Worm (Caenorhabditis elegans): ENCODE data around the gene T05A7.1.

T05A7.1 gene

DNA sequence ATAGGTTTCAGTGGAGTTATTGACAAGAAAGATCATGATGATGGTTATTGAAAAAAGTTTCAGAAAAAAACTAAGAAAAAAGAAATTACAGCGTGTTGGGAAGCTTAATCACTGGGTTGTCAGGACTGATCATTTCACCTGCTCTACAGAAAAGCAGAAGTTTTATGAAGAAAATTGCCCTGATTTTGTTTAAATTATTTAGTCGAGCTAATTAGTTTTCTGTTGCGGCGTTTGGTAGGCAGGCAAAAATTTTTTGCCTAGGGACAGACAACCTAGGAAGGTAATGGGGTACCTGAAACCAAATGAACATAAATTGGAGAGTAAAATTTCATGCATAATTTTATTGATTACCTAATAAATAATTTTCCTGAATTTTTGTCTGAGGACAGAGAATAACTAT, 5.7 kb downstream of the T05A7.1 start, which contains the start of gene sre-40:
TSS of gene sre-40 (minus strand) at position 101 of the 400 bp plus-strand sequence.
- TF ChIP-seq lsy-2 (tag; optimal IDR thresholded peaks at IDR 0.05): no peak
- TF ChIP-seq nhr-28 (tag; optimal IDR thresholded peaks at IDR 0.05): no peak
- TF ChIP-seq ceh-83 (GFP tag; optimal IDR thresholded peaks at IDR 0.05): no peak

DNA sequence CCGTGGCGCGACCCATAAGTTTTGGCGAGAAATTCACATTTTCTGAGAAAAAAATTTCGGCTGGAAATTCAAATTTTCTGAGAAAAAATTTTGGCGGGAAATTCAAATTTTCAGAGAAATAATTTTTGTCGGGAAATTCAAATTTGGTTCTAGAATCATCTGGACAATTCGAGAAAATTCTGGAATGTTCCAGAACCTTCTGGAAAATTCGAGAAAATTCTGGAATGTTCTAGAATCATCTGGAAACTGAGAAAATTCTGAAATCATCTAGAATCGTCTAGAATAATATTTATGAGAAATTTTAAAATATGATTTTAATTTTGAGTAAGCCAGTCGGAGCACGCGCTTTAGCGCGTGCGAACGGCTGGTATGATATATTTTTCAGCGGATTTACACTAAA, 6.8 kb downstream of the T05A7.1 start:
- no peak for TF ChIP-seq sptf-1 (tag; optimal IDR thresholded peaks at IDR 0.05)
- TF ChIP-seq sem-2 (GFP tag; optimal IDR thresholded peaks at IDR 0.05): no peak

DNA sequence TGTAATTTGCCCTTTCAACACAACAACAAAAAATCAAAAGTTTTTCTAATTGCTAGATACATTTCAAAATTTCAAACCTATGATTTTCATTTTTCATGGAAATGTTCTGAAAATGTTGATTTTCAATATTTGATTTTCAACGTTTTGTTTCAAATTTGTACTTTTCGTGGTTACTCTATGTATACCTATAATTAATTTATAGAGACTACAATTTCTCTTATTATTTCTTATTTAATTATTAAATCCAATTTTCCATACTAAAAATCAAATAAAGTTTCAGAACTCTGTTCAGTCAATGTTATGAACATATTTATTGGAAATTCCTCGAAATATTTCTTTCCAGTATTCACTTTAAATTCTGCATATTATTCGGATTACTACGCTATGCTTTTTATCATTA, 8.9 kb downstream of the T05A7.1 start, which contains the start of gene sre-39:
TSS of gene sre-39 (plus strand) at position 301 of the 400 bp plus-strand sequence.
- no peak for TF ChIP-seq blmp-1 (tag; optimal IDR thresholded peaks at IDR 0.05)
- TF ChIP-seq sptf-1 (tag; optimal IDR thresholded peaks at IDR 0.05): no peak
- no peak for TF ChIP-seq ztf-11 (tag; optimal IDR thresholded peaks at IDR 0.05)
- no peak for TF ChIP-seq nhr-237 (tag; optimal IDR thresholded peaks at IDR 0.05)
- no peak for TF ChIP-seq unc-39 (tag; optimal IDR thresholded peaks at IDR 0.05)
- TF ChIP-seq zip-8 (tag; optimal IDR thresholded peaks at IDR 0.05): no peak
- TF ChIP-seq snpc-4 (tag; optimal IDR thresholded peaks at IDR 0.05): no peak
- TF ChIP-seq lin-32 (GFP tag; optimal IDR thresholded peaks at IDR 0.05): no peak
- TF ChIP-seq nhr-2 (tag; optimal IDR thresholded peaks at IDR 0.05): no peak
- no peak for TF ChIP-seq ham-2 (GFP tag; optimal IDR thresholded peaks at IDR 0.05)
- TF ChIP-seq pha-4 (tag; optimal IDR thresholded peaks at IDR 0.05): no peak
- no peak for TF ChIP-seq nhr-28 (tag; optimal IDR thresholded peaks at IDR 0.05)
- no peak for TF ChIP-seq sem-2 (GFP tag; optimal IDR thresholded peaks at IDR 0.05)
- TF ChIP-seq elt-1 (tag; optimal IDR thresholded peaks at IDR 0.05; ENCODE audit: borderline replicate concordance, insufficient read depth): no peak
- no peak for TF ChIP-seq M03D4.4 (tag; optimal IDR thresholded peaks at IDR 0.05)
- no peak for TF ChIP-seq mls-2 (tag; optimal IDR thresholded peaks at IDR 0.05)
- no peak for TF ChIP-seq mep-1 (tag; optimal IDR thresholded peaks at IDR 0.05)
- TF ChIP-seq hlh-1 (tag; optimal IDR thresholded peaks at IDR 0.05): no peak
- TF ChIP-seq lin-13 (tag; optimal IDR thresholded peaks at IDR 0.05): no peak
- no peak for TF ChIP-seq nhr-76 (tag; optimal IDR thresholded peaks at IDR 0.05)

DNA sequence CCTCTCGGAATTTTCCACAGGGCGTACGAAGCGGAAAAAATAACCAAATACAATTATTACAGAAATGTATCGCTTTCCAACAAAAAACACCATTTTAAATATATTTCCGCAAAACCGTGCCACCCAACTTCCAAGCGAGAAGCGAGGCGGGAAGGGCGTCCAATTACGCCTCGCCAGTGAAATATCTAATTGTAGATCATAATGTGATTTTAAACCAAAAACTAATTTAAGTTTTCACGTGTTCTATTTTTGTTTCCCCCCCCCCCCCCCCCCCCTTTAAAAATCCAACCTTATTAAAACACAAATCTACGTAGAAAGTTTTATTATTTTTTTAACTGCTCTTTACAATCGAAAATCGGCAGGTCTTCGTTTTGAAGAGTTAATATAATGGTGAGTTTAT, 11.5 kb downstream of the T05A7.1 start, which contains the start of gene F10G7.12:
TSS of gene F10G7.12 (plus strand) at position 301 of the 400 bp plus-strand sequence.
- TF ChIP-seq cnd-1 (tag; optimal IDR thresholded peaks at IDR 0.05): no peak
- no peak for TF ChIP-seq unc-62 (GFP tag; optimal IDR thresholded peaks at IDR 0.05)
- TF ChIP-seq unc-120 (tag; optimal IDR thresholded peaks at IDR 0.05; ENCODE audit: poor library complexity, severe bottlenecking): no peak
- no peak for TF ChIP-seq ces-1 (GFP tag; optimal IDR thresholded peaks at IDR 0.05)
- TF ChIP-seq mab-5 (tag; optimal IDR thresholded peaks at IDR 0.05): no peak
- TF ChIP-seq blmp-1 (tag; optimal IDR thresholded peaks at IDR 0.05): no peak
- TF ChIP-seq ceh-83 (GFP tag; optimal IDR thresholded peaks at IDR 0.05): no peak
- TF ChIP-seq elt-3 (tag; optimal IDR thresholded peaks at IDR 0.05): no peak
- no peak for TF ChIP-seq bed-3 (GFP tag; optimal IDR thresholded peaks at IDR 0.05)
- no peak for TF ChIP-seq flh-1 (GFP tag; optimal IDR thresholded peaks at IDR 0.05)
- no peak for TF ChIP-seq tbx-8 (GFP tag; optimal IDR thresholded peaks at IDR 0.05)
- no peak for TF ChIP-seq zip-8 (tag; optimal IDR thresholded peaks at IDR 0.05)
- no peak for TF ChIP-seq drap-1 (GFP tag; optimal IDR thresholded peaks at IDR 0.05)
- no peak for TF ChIP-seq ztf-11 (tag; optimal IDR thresholded peaks at IDR 0.05)
- no peak for TF ChIP-seq nhr-28 (tag; optimal IDR thresholded peaks at IDR 0.05)
- TF ChIP-seq snpc-4 (tag; optimal IDR thresholded peaks at IDR 0.05): no peak
- no peak for TF ChIP-seq lin-13 (tag; optimal IDR thresholded peaks at IDR 0.05)
- no peak for TF ChIP-seq ham-2 (GFP tag; optimal IDR thresholded peaks at IDR 0.05)
- TF ChIP-seq nhr-76 (tag; optimal IDR thresholded peaks at IDR 0.05): no peak

DNA sequence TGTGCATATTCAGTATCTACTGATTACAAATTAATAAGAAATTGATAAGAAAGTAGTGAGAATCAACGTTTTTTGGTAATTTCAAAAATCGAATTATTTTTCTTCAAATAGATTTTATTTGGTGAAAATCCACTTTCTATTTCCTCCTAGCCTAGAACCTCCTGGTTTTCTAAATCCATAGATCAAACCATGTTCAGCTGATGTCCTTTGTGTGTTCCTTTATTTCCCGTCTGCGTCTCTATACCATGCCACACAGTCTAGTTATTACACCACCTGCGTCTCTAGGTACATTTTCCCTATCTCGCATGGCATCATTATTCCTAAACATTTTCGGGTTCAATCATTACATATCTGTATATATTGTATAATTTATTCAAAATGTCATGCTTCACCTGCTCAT, 15.1 kb downstream of the T05A7.1 start, which contains the start of gene F10G7.5:
TSS of gene F10G7.5 (plus strand) at position 286 of the 400 bp plus-strand sequence.
- TF ChIP-seq pha-4 (tag; optimal IDR thresholded peaks at IDR 0.05) (peak; percentile 47), ceh-39 (tag; optimal IDR thresholded peaks at IDR 0.05) (no peak), elt-3 (tag; optimal IDR thresholded peaks at IDR 0.05) (no peak), nhr-12 (tag; optimal IDR thresholded peaks at IDR 0.05) (no peak)
